Fruit fly (Drosophila melanogaster): ENCODE measurements around the gene beag.

DNA sequence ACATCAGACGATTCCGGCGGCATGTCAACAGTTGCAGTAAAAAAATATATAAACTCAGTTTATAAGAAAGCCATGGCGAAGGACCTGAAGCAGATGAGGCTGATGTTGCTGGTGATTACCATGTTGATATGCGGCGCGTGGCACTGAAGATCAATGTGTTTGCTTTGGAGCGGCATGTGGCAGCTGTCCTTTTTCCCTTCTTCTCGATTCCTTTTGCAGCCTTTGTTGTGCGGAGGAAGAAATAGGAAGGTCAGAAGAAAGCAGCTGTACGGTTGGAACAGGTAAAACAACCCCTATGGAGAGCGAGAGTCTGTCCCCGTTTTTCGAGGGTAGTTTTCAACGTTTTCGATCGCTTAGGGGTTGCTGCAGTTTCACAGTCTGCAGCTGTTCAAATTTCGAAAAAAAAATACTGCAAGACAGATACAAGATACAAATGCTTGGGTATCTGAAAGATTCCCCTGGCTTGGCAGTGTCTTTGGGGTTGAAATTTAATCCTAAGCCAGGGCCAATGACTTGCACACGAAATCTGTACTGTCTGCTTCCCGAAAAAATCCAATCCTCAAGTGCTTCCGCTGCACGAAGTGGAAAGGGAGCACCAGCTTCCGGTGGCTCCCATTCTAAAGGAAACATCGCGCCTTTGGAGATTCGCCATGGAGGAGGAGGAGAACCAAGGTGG lies 39.9 kb downstream of the beag start:
- TF ChIP-seq psq (optimal IDR thresholded peaks at IDR 0.05), result no peak
- no peak for TF ChIP-seq Sin3A (optimal IDR thresholded peaks at IDR 0.05)
- no peak for TF ChIP-seq insv (optimal IDR thresholded peaks at IDR 0.05)
